Worm (Caenorhabditis elegans): ENCODE results near the gene dli-1.

dli-1 gene

DNA sequence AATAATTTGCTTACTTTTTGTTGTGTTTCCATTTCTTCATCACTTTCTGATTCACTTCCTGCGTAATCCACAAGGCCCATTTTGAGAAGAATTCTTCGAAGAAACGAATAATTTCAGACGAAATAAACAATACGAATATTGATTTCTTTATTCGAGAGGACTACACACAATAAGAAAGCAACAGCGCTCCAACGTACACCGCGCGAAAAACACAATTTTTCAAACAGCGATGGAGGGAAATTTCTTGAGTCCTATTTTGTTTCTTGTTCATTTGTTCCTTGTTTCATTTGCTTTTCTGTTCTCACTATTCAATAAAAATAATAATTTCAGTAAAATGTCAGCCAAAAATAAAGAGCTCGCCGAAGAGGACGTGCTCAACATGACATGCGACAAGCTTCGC lies 4.9 kb downstream of the dli-1 start, which contains the start of the genes prcc-1 and C39E9.12 (continued):
- TF ChIP-seq mcd-1 (GFP tag; IDR thresholded peaks at IDR 0.05) (peak; percentile 88), madf-3 (GFP tag; IDR thresholded peaks at IDR 0.05) (peak; percentile 72), Y79H2A.3 (GFP tag; conservative IDR thresholded peaks at IDR 0.05) (no peak), unc-130 (GFP tag; optimal IDR thresholded peaks at IDR 0.05) (peak; percentile 69), attf-5 (GFP tag; optimal IDR thresholded peaks at IDR 0.05) (peak; percentile 44), F37B4.10 (GFP tag; IDR thresholded peaks at IDR 0.05) (no peak), F33H1.4 (GFP tag; IDR thresholded peaks at IDR 0.05) (peak; percentile 74), cebp-2 (GFP tag; IDR thresholded peaks at IDR 0.05) (no peak), him-1 (tag; optimal IDR thresholded peaks at IDR 0.05) (peak; percentile 1), mxl-1 (tag; optimal IDR thresholded peaks at IDR 0.05) (no peak), C17E4.6 (GFP tag; IDR thresholded peaks at IDR 0.05) (no peak), bed-2 (GFP tag; IDR thresholded peaks at IDR 0.05) (no peak), let-607 (tag; optimal IDR thresholded peaks at IDR 0.05) (no peak), F39B2.1 (GFP tag; IDR thresholded peaks at IDR 0.05) (no peak), tbp1 (GFP tag; optimal IDR thresholded peaks at IDR 0.05) (peak; percentile 47), nfya-1 (tag; optimal IDR thresholded peaks at IDR 0.05; ENCODE audit: borderline replicate concordance, insufficient read depth) (no peak), nhr-120 (GFP tag; IDR thresholded peaks at IDR 0.05) (no peak), tlf-1 (GFP tag; optimal IDR thresholded peaks at IDR 0.05) (peak; percentile 44), ztf-25 (GFP tag; IDR thresholded peaks at IDR 0.05) (no peak), F57A8.1 (GFP tag; optimal IDR thresholded peaks at IDR 0.05) (no peak), F49E8.2 (tag; optimal IDR thresholded peaks at IDR 0.05; ENCODE audit: insufficient read depth) (peak; percentile 9), F52B5.7 (tag; optimal IDR thresholded peaks at IDR 0.05) (no peak), mel-28 (tag; optimal IDR thresholded peaks at IDR 0.05; ENCODE audit: borderline replicate concordance) (no peak), lsl-1 (GFP tag; optimal IDR thresholded peaks at IDR 0.05) (peak; percentile 74), hmg-1.2 (GFP tag; IDR thresholded peaks at IDR 0.05) (peak; percentile 53; the same call in 1 of the 2 replicates), zfh-2 (GFP tag; conservative IDR thresholded peaks at IDR 0.05) (no peak), fkh-3 (tag; optimal IDR thresholded peaks at IDR 0.05) (no peak), efl-1 (GFP tag; optimal IDR thresholded peaks at IDR 0.05) (peak; percentile 98), snpc-3.4 (tag; optimal IDR thresholded peaks at IDR 0.05) (peak; percentile 82), F55B11.4 (tag; optimal IDR thresholded peaks at IDR 0.05; ENCODE audit: borderline replicate concordance, insufficient read depth) (no peak), ceh-91 (GFP tag; IDR thresholded peaks at IDR 0.05) (peak; percentile 82), pbrm-1 (GFP tag; IDR thresholded peaks at IDR 0.05) (peak; percentile 29; the same call in 1 of the 2 replicates), sptf-2 (GFP tag; optimal IDR thresholded peaks at IDR 0.05) (no peak), hmg-20 (GFP tag; IDR thresholded peaks at IDR 0.05) (no peak), hrde-1 (tag; optimal IDR thresholded peaks at IDR 0.05; ENCODE audit: borderline replicate concordance) (no peak), ceh-27 (GFP tag; optimal IDR thresholded peaks at IDR 0.05) (peak; percentile 12), dpl-1 (GFP tag; optimal IDR thresholded peaks at IDR 0.05) (peak; percentile 91), snpc-4 (GFP tag; optimal IDR thresholded peaks at IDR 0.05) (no peak), snpc-4 (tag; optimal IDR thresholded peaks at IDR 0.05) (peak in 2 of 4 experiments; percentile 1 to 67), dox-1 (GFP tag; IDR thresholded peaks at IDR 0.05) (peak; percentile 71), B0336.3 (GFP tag; IDR thresholded peaks at IDR 0.05) (0 out of 2 replicates have a peak, but pooled peaks have one; percentile 21), B0019.2 (GFP tag; conservative IDR thresholded peaks at IDR 0.05) (peak; percentile 69), D2030.7 (GFP tag; IDR thresholded peaks at IDR 0.05) (peak; percentile 89), madf-6 (GFP tag; IDR thresholded peaks at IDR 0.05) (peak; percentile 95), lin-54 (GFP tag; optimal IDR thresholded peaks at IDR 0.05) (peak; percentile 82), snpc-1.1 (tag; optimal IDR thresholded peaks at IDR 0.05; ENCODE audit: insufficient read depth) (peak; percentile 58)

Data from whole organism, young adult.